Fruit fly (Drosophila melanogaster) whole organism, prepupa: Measurements from ENCODE around the gene csw.

Experiments used
- Blimp-1 ChIP-seq: fragments of 200-800 bp; sonication (Bioruptor generic); optimal IDR thresholded peaks from 3 replicates; lab custom pipeline; 2017; ENCODE audit warnings: missing biosample characterization, missing genetic modification characterization, mild to moderate bottlenecking, moderate library complexity, missing genetic modification reagents
- CG10631 ChIP-seq: fragments of 200-800 bp; sonication (Bioruptor generic); optimal IDR thresholded peaks from 2 replicates; lab custom pipeline; 2016; ENCODE audit warnings: missing biosample characterization, missing genetic modification characterization
- CG10669 ChIP-seq: fragments of 200-800 bp; sonication (Bioruptor generic); optimal IDR thresholded peaks from 3 replicates; lab custom pipeline; 2018; ENCODE audit warnings: missing biosample characterization, mild to moderate bottlenecking, missing genetic modification characterization, moderate library complexity
- CG11294 ChIP-seq: fragments of 200-800 bp; sonication (Bioruptor generic); IDR thresholded peaks from 2 replicates; pipeline ENCODE4 v1.3.6; 2022; ENCODE audit warnings: missing biosample characterization, missing genetic modification characterization
- CG11762 ChIP-seq: fragments of 200-800 bp; sonication (Bioruptor generic); optimal IDR thresholded peaks from 3 replicates; lab custom pipeline; 2016; ENCODE audit warnings: missing biosample characterization, missing genetic modification characterization; ENCODE audit not compliant: insufficient read depth
- CG11902 ChIP-seq: fragments of 200-800 bp; sonication (Bioruptor generic); optimal IDR thresholded peaks from 3 replicates; lab custom pipeline; 2016; ENCODE audit warnings: missing biosample characterization, missing genetic modification characterization
- CG15336 ChIP-seq: fragments of 200-800 bp; sonication (Bioruptor generic); IDR thresholded peaks from 2 replicates; pipeline ENCODE4 v1.3.6; 2022; ENCODE audit warnings: missing biosample characterization, missing genetic modification characterization
- CG16779 ChIP-seq: fragments of 200-800 bp; sonication (Bioruptor generic); optimal IDR thresholded peaks from 3 replicates; lab custom pipeline; 2017; ENCODE audit warnings: missing biosample characterization, mild to moderate bottlenecking, missing genetic modification characterization
- CG31627 ChIP-seq: fragments of 200-800 bp; sonication (Bioruptor generic); optimal IDR thresholded peaks from 3 replicates; lab custom pipeline; 2016; ENCODE audit warnings: missing biosample characterization, missing genetic modification characterization
- CG32006 ChIP-seq: fragments of 200-800 bp; sonication (Bioruptor generic); optimal IDR thresholded peaks from 3 replicates; lab custom pipeline; 2017; ENCODE audit warnings: missing biosample characterization, mild to moderate bottlenecking, missing genetic modification characterization
- CG6276 ChIP-seq: fragments of 200-800 bp; sonication (Bioruptor generic); optimal IDR thresholded peaks from 2 replicates; lab custom pipeline; 2017; ENCODE audit warnings: missing biosample characterization, mild to moderate bottlenecking, missing genetic modification characterization
- CG6792 ChIP-seq: fragments of 200-800 bp; sonication (Bioruptor generic); optimal IDR thresholded peaks from 3 replicates; lab custom pipeline; 2016; ENCODE audit warnings: missing biosample characterization, missing genetic modification characterization
- CG6808 ChIP-seq: fragments of 200-800 bp; sonication (Bioruptor generic); optimal IDR thresholded peaks from 3 replicates; lab custom pipeline; 2017; ENCODE audit warnings: missing biosample characterization, missing genetic modification characterization, mild to moderate bottlenecking, moderate library complexity, missing genetic modification reagents
- CG6854 ChIP-seq: fragments of 200-800 bp; sonication (Bioruptor generic); optimal IDR thresholded peaks from 2 replicates; lab custom pipeline; 2017; ENCODE audit warnings: missing biosample characterization, mild to moderate bottlenecking, missing genetic modification characterization
- CG8119 ChIP-seq: fragments of 200-800 bp; sonication (Bioruptor generic); IDR thresholded peaks from 3 replicates; pipeline ENCODE4 v1.3.6; 2022; ENCODE audit warnings: missing biosample characterization, missing genetic modification characterization
- CG8319 ChIP-seq: fragments of 200-800 bp; sonication (Bioruptor generic); optimal IDR thresholded peaks from 3 replicates; lab custom pipeline; 2016; ENCODE audit warnings: missing biosample characterization, missing genetic modification characterization
- CG9139 ChIP-seq: fragments of 200-800 bp; sonication (Bioruptor generic); optimal IDR thresholded peaks from 3 replicates; lab custom pipeline; 2017; ENCODE audit warnings: missing biosample characterization, mild to moderate bottlenecking, missing genetic modification characterization
- Eip75B ChIP-seq: fragments of 200-800 bp; sonication (Bioruptor generic); optimal IDR thresholded peaks from 3 replicates; lab custom pipeline; 2016; ENCODE audit warnings: missing biosample characterization, missing genetic modification characterization
- Eip78C ChIP-seq: fragments of 200-800 bp; sonication (Bioruptor generic); peaks from one replicate; lab custom pipeline; 2016; ENCODE audit warnings: missing biosample characterization, missing genetic modification characterization
- Eip93F ChIP-seq: fragments of 200-800 bp; sonication (Bioruptor generic); optimal IDR thresholded peaks from 2 replicates; lab custom pipeline; 2016; ENCODE audit warnings: missing biosample characterization, mild to moderate bottlenecking, missing genetic modification characterization
- Ets21C ChIP-seq: fragments of 200-800 bp; sonication (Bioruptor generic); optimal IDR thresholded peaks from 3 replicates; lab custom pipeline; 2016; ENCODE audit warnings: missing biosample characterization, missing genetic modification characterization
- Ets96B ChIP-seq: fragments of 200-800 bp; optimal IDR thresholded peaks from 2 replicates; lab custom pipeline; 2019; ENCODE audit warnings: missing biosample characterization, mild to moderate bottlenecking, missing genetic modification characterization, moderate library complexity
- Gug ChIP-seq: fragments of 200-800 bp; sonication (Bioruptor generic); IDR thresholded peaks from 2 replicates; pipeline ENCODE4 v1.3.6; 2022; ENCODE audit warnings: missing biosample characterization, missing genetic modification characterization
- Hr38 ChIP-seq: sonication (Bioruptor generic); optimal IDR thresholded peaks from 2 replicates; lab custom pipeline; 2016; ENCODE audit warnings: missing biosample characterization, missing genetic modification characterization
- Hr39 ChIP-seq: fragments of 200-800 bp; sonication (Bioruptor generic); optimal IDR thresholded peaks from 2 replicates; lab custom pipeline; 2016; ENCODE audit warnings: missing biosample characterization, missing genetic modification characterization
- Hr4 ChIP-seq: fragments of 200-800 bp; sonication (Bioruptor generic); optimal IDR thresholded peaks from 3 replicates; lab custom pipeline; 2016; ENCODE audit warnings: missing biosample characterization, missing genetic modification characterization
- Met ChIP-seq: fragments of 200-800 bp; sonication (Bioruptor generic); optimal IDR thresholded peaks from 3 replicates; lab custom pipeline; 2016; ENCODE audit warnings: missing biosample characterization, missing genetic modification characterization
- Smox ChIP-seq: fragments of 200-800 bp; sonication (Bioruptor generic); optimal IDR thresholded peaks from 3 replicates; lab custom pipeline; 2016; ENCODE audit warnings: missing biosample characterization, missing genetic modification characterization
- Sox102F ChIP-seq: fragments of 200-800 bp; sonication (Bioruptor generic); optimal IDR thresholded peaks from 2 replicates; lab custom pipeline; 2016; ENCODE audit warnings: missing biosample characterization, mild to moderate bottlenecking, missing genetic modification characterization
- Sox15 ChIP-seq: fragments of 200-800 bp; sonication (Bioruptor generic); optimal IDR thresholded peaks from 3 replicates; lab custom pipeline; 2016; ENCODE audit warnings: missing biosample characterization, missing genetic modification characterization
- cyc ChIP-seq: fragments of 200-800 bp; sonication (Bioruptor generic); optimal IDR thresholded peaks from 3 replicates; lab custom pipeline; 2016; ENCODE audit warnings: missing biosample characterization, missing genetic modification characterization
- dac ChIP-seq: fragments of 200-800 bp; sonication (Bioruptor generic); optimal IDR thresholded peaks from 2 replicates; lab custom pipeline; 2017; ENCODE audit warnings: missing biosample characterization, mild to moderate bottlenecking, missing genetic modification characterization
- dsx ChIP-seq: fragments of 200-800 bp; optimal IDR thresholded peaks from 3 replicates; lab custom pipeline; 2019; ENCODE audit warnings: missing biosample characterization, mild to moderate bottlenecking, missing genetic modification characterization, moderate library complexity; ENCODE audit not compliant: poor library complexity, severe bottlenecking
- eg ChIP-seq: fragments of 200-800 bp; sonication (Bioruptor generic); IDR thresholded peaks from 3 replicates; pipeline ENCODE4 v1.3.6; 2022; ENCODE audit warnings: missing biosample characterization, missing genetic modification characterization
- fd59A ChIP-seq: fragments of 200-800 bp; sonication (Bioruptor generic); optimal IDR thresholded peaks from 2 replicates; lab custom pipeline; 2017; ENCODE audit warnings: missing biosample characterization, mild to moderate bottlenecking, missing genetic modification characterization, missing genetic modification reagents
- fkh ChIP-seq: fragments of 200-800 bp; sonication (Bioruptor generic); optimal IDR thresholded peaks from 3 replicates; lab custom pipeline; 2017; ENCODE audit warnings: missing biosample characterization, mild to moderate bottlenecking, missing genetic modification characterization, moderate library complexity
- pdm3 ChIP-seq: fragments of 200-800 bp; sonication (Bioruptor generic); optimal IDR thresholded peaks from 3 replicates; lab custom pipeline; 2016; ENCODE audit warnings: missing biosample characterization, missing genetic modification characterization
- topi ChIP-seq: fragments of 200-800 bp; sonication (Bioruptor generic); optimal IDR thresholded peaks from 3 replicates; lab custom pipeline; 2016; ENCODE audit warnings: missing biosample characterization, missing genetic modification characterization

The csw gene

dm6 chrX:2137587-2138341 is 43.7 kb downstream of the csw start (continued):
- TF ChIP-seq fd59A (GFP tag; lab: Kevin White, UChicago) (peak; percentile 99), CG32006 (GFP tag; lab: Kevin White, UChicago) (peak; percentile 97), cyc (peak; percentile 94), Eip75B (peak; percentile 97), CG6854 (GFP tag; lab: Kevin White, UChicago) (peak; percentile 97), CG11902 (GFP tag; lab: Kevin White, UChicago) (peak; percentile 97), dsx (GFP tag; lab: Kevin White, UChicago) (peak; percentile 97), Ets21C (GFP tag; lab: Kevin White, UChicago) (peak; percentile 96), CG6792 (GFP tag; lab: Kevin White, UChicago) (peak; percentile 97), eg (GFP tag; lab: Robert Waterston, UW) (peak; percentile 98), Gug (GFP tag; lab: Robert Waterston, UW) (peak; percentile 99), CG31627 (GFP tag; lab: Kevin White, UChicago) (peak; percentile 94), Hr39 (GFP tag; lab: Kevin White, UChicago) (peak; percentile 94), CG10631 (peak; percentile 98), CG16779 (tag; lab: Kevin White, UChicago) (peak; percentile 97), Hr4 (GFP tag; lab: Kevin White, UChicago) (peak; percentile 97), CG6276 (GFP tag; lab: Kevin White, UChicago) (peak; percentile 99), Ets96B (tag; lab: Kevin White, UChicago) (peak; percentile 99), dac (peak; percentile 94), CG6808 (GFP tag; lab: Kevin White, UChicago) (peak; percentile 98), Sox15 (GFP tag; lab: Kevin White, UChicago) (peak; percentile 98), topi (GFP tag; lab: Kevin White, UChicago) (peak; percentile 99), Smox (GFP tag; lab: Kevin White, UChicago) (peak; percentile 97), Blimp-1 (GFP tag; lab: Kevin White, UChicago) (peak; percentile 92), Met (GFP tag; lab: Kevin White, UChicago) (peak; percentile 98), Hr38 (peak; percentile 44), Sox102F (GFP tag; lab: Kevin White, UChicago) (peak; percentile 97)

- no peak for TF ChIP-seq Hr39 (GFP tag; lab: Kevin White, UChicago)
- TF ChIP-seq CG11294 (GFP tag; lab: Robert Waterston, UW): no peak
- no peak for TF ChIP-seq Sox102F (GFP tag; lab: Kevin White, UChicago)
- no peak for TF ChIP-seq CG31627 (GFP tag; lab: Kevin White, UChicago)
- TF ChIP-seq Ets96B (tag; lab: Kevin White, UChicago): no peak
- no peak for TF ChIP-seq Eip93F (GFP tag; lab: Kevin White, UChicago)
- TF ChIP-seq Blimp-1 (GFP tag; lab: Kevin White, UChicago): no peak
- no peak for TF ChIP-seq CG11762 (GFP tag; lab: Kevin White, UChicago)
- no peak for TF ChIP-seq pdm3 (GFP tag; lab: Kevin White, UChicago)
- TF ChIP-seq, all 60 proteins: peak for 0
These were observed 44.1 kb downstream of the csw start, which contains the start of gene ph-p for dm6 chrX:2138342-2138416. ph-p (minus strand) TSS chrX:2138371.

dm6 chrX:2138417-2138816 is 44.4 kb downstream of the csw start:
- TF ChIP-seq Eip78C (GFP tag; lab: Kevin White, UChicago) (peak; percentile 18), CG8119 (no peak), fkh (GFP tag; lab: Kevin White, UChicago) (peak; percentile 4)

dm6 chrX:2139610-2140009 is 45.6 kb downstream of the csw start:
- TF ChIP-seq Eip93F (GFP tag; lab: Kevin White, UChicago) (no peak), Hr38 (no peak), CG8319 (GFP tag; lab: Kevin White, UChicago) (no peak), CG9139 (no peak), CG6854 (GFP tag; lab: Kevin White, UChicago) (no peak), CG15336 (no peak), fkh (GFP tag; lab: Kevin White, UChicago) (no peak), Hr4 (GFP tag; lab: Kevin White, UChicago) (no peak), dac (no peak), Ets21C (GFP tag; lab: Kevin White, UChicago) (no peak), CG10669 (no peak), dsx (GFP tag; lab: Kevin White, UChicago) (no peak), eg (GFP tag; lab: Robert Waterston, UW) (no peak)
